Fruit fly (Drosophila melanogaster) S2 (cell line): ENCODE results near the gene CG32719.

Experiments used
- CG8478 ChIP-seq: fragments of >200 bp; optimal IDR thresholded peaks from 2 replicates; lab custom pipeline; 2018
- CTCF ChIP-seq, 2 experiments: fragments of >200 bp; optimal IDR thresholded peaks; 2 replicates each; lab custom pipeline; 2018

DNA sequence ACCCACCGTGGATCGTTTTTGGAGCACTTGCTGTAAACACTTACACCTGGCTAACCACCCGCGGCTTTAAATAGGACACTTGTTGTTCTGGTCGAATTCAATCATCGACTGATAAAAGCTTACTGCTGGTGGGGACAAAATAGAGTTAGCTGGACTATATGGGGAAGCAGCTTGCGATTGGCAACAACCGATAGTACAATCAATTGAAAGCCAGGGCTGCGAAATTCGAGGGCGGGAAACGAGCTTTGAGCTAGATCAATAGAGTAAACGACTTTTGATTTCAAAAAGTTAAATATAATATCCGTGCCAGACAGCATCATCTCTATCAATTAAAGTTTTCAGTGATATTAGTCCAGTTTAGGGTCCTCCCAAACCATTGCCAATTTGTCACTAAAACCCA is at the start of gene CG32719:
- TF ChIP-seq CG8478 (no peak), CTCF (optimal IDR thresholded peaks at IDR 0.05; lab: Kevin White, UChicago) (no peak)
